Worm (Caenorhabditis elegans) whole organism, L3 larva: Measurements from ENCODE around the gene dpy-6.

Source experiments
- R02D3.7 ChIP-seq: fragments of 150-350 bp; optimal IDR thresholded peaks from 2 replicates; lab custom pipeline; 2014; ENCODE audit warnings: missing biosample characterization, missing genetic modification characterization
- ZK546.5 ChIP-seq: sonication (generic microtip); optimal IDR thresholded peaks from 2 replicates; lab custom pipeline; 2017; ENCODE audit warnings: missing biosample characterization, missing genetic modification characterization
- ama-1 ChIP-seq: fragments of 150-350 bp; optimal IDR thresholded peaks from 2 replicates; lab custom pipeline; 2018
- ceh-28 ChIP-seq: fragments of 150-350 bp; optimal IDR thresholded peaks from 2 replicates; lab custom pipeline; 2014; ENCODE audit warnings: missing biosample characterization, missing genetic modification reagents, missing genetic modification characterization
- ceh-82 ChIP-seq: fragments of 150-350 bp; optimal IDR thresholded peaks from 2 replicates; lab custom pipeline; 2014; ENCODE audit warnings: missing biosample characterization, missing genetic modification characterization
- daf-12 ChIP-seq: fragments of 150-350 bp; optimal IDR thresholded peaks from 2 replicates; lab custom pipeline; 2014; ENCODE audit warnings: missing biosample characterization, missing genetic modification reagents, missing genetic modification characterization
- egl-27 ChIP-seq: sonication (generic microtip); optimal IDR thresholded peaks from 4 replicates; lab custom pipeline; 2017; ENCODE audit warnings: missing biosample characterization, missing genetic modification reagents, missing genetic modification characterization
- egl-5 ChIP-seq: fragments of 150-350 bp; optimal IDR thresholded peaks from 2 replicates; lab custom pipeline; 2017; ENCODE audit warnings: missing biosample characterization, missing genetic modification reagents, missing genetic modification characterization, inconsistent platforms
- elt-1 ChIP-seq: fragments of 150-350 bp; optimal IDR thresholded peaks from 2 replicates; lab custom pipeline; 2014; ENCODE audit warnings: missing biosample characterization, missing genetic modification characterization
- elt-2 ChIP-seq: sonication (generic microtip); optimal IDR thresholded peaks from 2 replicates; lab custom pipeline; 2016; ENCODE audit warnings: missing genetic modification reagents, mild to moderate bottlenecking, missing genetic modification characterization, missing compliant biosample characterization
- elt-3 ChIP-seq, 3 experiments: fragments of 150-350 bp in 1 of 3; sonication (generic microtip) in 2 of 3; optimal IDR thresholded peaks; 2 replicates in 2 of 3; 4 replicates in 1 of 3; lab custom pipeline; 2014 to 2017; ENCODE audit warnings: missing biosample characterization in 3 of 3, missing genetic modification characterization in 3 of 3
- fkh-10 ChIP-seq: sonication (generic microtip); optimal IDR thresholded peaks from 2 replicates; lab custom pipeline; 2017; ENCODE audit warnings: missing biosample characterization, missing genetic modification reagents, missing genetic modification characterization
- fkh-2 ChIP-seq: fragments of 150-350 bp; optimal IDR thresholded peaks from 2 replicates; lab custom pipeline; 2014; ENCODE audit warnings: missing biosample characterization, missing genetic modification reagents, missing genetic modification characterization
- fos-1 ChIP-seq: fragments of 150-350 bp; optimal IDR thresholded peaks from 2 replicates; lab custom pipeline; 2014; ENCODE audit warnings: missing biosample characterization, missing genetic modification characterization
- hmg-11 ChIP-seq: sonication (generic microtip); optimal IDR thresholded peaks from 2 replicates; lab custom pipeline; 2016; ENCODE audit warnings: missing genetic modification characterization, missing compliant biosample characterization
- jun-1 ChIP-seq: fragments of 150-350 bp; optimal IDR thresholded peaks from 2 replicates; lab custom pipeline; 2014; ENCODE audit warnings: missing biosample characterization, missing genetic modification reagents, missing genetic modification characterization
- lin-39 ChIP-seq: fragments of 150-350 bp; optimal IDR thresholded peaks from 2 replicates; lab custom pipeline; 2018; ENCODE audit warnings: missing biosample characterization, missing genetic modification reagents, missing genetic modification characterization
- lsy-12 ChIP-seq: sonication (generic microtip); optimal IDR thresholded peaks from 2 replicates; lab custom pipeline; 2016; ENCODE audit warnings: mild to moderate bottlenecking, missing genetic modification characterization, missing compliant biosample characterization
- mdl-1 ChIP-seq: fragments of 150-350 bp; optimal IDR thresholded peaks from 2 replicates; lab custom pipeline; 2014; ENCODE audit warnings: missing biosample characterization, missing genetic modification characterization
- mml-1 ChIP-seq: fragments of 150-350 bp; sonication (generic microtip); optimal IDR thresholded peaks from 3 replicates; lab custom pipeline; 2014; ENCODE audit warnings: missing biosample characterization, missing genetic modification characterization
- nfya-1 ChIP-seq: sonication (generic microtip); optimal IDR thresholded peaks from 2 replicates; lab custom pipeline; 2017; ENCODE audit warnings: missing genetic modification characterization, mild to moderate bottlenecking, missing compliant biosample characterization, antibody characterized with exemption, moderate library complexity; ENCODE audit not compliant: insufficient read depth
- nhr-12 ChIP-seq: fragments of 150-350 bp; optimal IDR thresholded peaks from 2 replicates; lab custom pipeline; 2014; ENCODE audit warnings: missing biosample characterization, missing genetic modification characterization
- nhr-23 ChIP-seq: fragments of 150-350 bp; optimal IDR thresholded peaks from 2 replicates; lab custom pipeline; 2014; ENCODE audit warnings: missing biosample characterization, missing genetic modification reagents, missing genetic modification characterization
- nhr-25 ChIP-seq: sonication (generic microtip); optimal IDR thresholded peaks from 2 replicates; lab custom pipeline; 2017; ENCODE audit warnings: missing biosample characterization, missing genetic modification characterization
- nhr-43 ChIP-seq: sonication (generic microtip); optimal IDR thresholded peaks from 2 replicates; lab custom pipeline; 2016; ENCODE audit warnings: mild to moderate bottlenecking, missing genetic modification characterization, missing compliant biosample characterization; ENCODE audit not compliant: poor library complexity, severe bottlenecking
- nhr-67 ChIP-seq: fragments of 150-350 bp; optimal IDR thresholded peaks from 2 replicates; lab custom pipeline; 2014; ENCODE audit warnings: missing biosample characterization, missing genetic modification characterization
- nhr-76 ChIP-seq: fragments of 150-350 bp; sonication (generic microtip); optimal IDR thresholded peaks from 5 replicates; lab custom pipeline; 2014; ENCODE audit warnings: missing biosample characterization, missing genetic modification characterization
- nhr-77 ChIP-seq: fragments of 150-350 bp; optimal IDR thresholded peaks from 2 replicates; lab custom pipeline; 2014; ENCODE audit warnings: missing biosample characterization, missing genetic modification characterization
- pha-4 ChIP-seq: fragments of 150-350 bp; optimal IDR thresholded peaks from 2 replicates; lab custom pipeline; 2014; ENCODE audit warnings: missing biosample characterization, missing genetic modification reagents, missing genetic modification characterization
- sea-2 ChIP-seq: fragments of 150-350 bp; sonication (generic microtip); optimal IDR thresholded peaks from 4 replicates; lab custom pipeline; 2014; ENCODE audit warnings: missing biosample characterization, missing genetic modification reagents, missing genetic modification characterization
- skn-1 ChIP-seq: fragments of 150-350 bp; optimal IDR thresholded peaks from 2 replicates; lab custom pipeline; 2014; ENCODE audit warnings: missing biosample characterization, missing genetic modification characterization
- ztf-11 ChIP-seq: fragments of 150-350 bp; optimal IDR thresholded peaks from 2 replicates; lab custom pipeline; 2014; ENCODE audit warnings: missing biosample characterization, missing genetic modification characterization
- ztf-4 ChIP-seq: fragments of 150-350 bp; optimal IDR thresholded peaks from 2 replicates; lab custom pipeline; 2014; ENCODE audit warnings: missing biosample characterization, missing genetic modification characterization

The dpy-6 gene

DNA sequence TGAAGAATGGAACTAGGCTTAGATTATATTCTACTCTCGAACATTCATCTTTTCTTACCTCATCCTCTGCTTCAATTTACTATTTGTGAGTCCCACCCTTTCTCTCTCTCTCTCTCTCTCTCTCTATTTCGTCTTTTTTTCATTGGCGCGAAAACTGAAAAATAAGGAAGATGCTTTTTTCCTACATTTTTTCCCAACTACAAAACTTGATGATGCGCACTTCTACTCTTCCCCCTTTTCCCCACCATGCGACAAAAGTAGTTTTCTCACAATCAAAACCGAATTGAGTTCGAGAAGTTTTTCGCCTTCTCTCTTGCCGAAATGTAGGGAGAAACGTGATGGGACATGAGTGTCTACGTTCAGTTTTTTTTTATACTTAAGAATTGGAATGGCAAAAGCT is 34.4 kb upstream of the dpy-6 start:
- TF ChIP-seq nhr-12 (tag; lab: Kevin White, UChicago) (no peak), fkh-10 (peak; percentile 79), nfya-1 (tag; lab: Kevin White, UChicago) (peak; percentile 1), fkh-2 (tag; lab: Kevin White, UChicago) (no peak)
- TF ChIP-seq, all 47 proteins: peak for 2

DNA sequence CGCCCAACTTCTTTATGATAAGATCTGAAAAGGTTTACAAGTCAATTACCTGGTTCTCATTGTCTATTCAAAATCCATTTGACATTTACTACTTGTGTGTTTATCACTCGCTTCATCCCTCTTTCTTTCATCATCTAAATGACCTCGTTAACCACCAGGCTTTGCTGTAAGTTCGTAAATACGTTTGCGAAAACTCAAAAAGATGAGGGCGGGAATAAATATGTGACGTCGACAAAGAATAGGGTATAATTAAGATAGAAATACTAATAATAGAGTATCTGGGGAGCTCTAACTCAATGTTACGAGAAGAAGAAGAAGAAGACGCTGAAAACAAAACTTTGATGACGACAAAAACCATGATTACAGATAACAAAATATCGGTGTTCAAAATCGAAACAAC is 34.0 kb upstream of the dpy-6 start:
- TF ChIP-seq hmg-11 (tag; lab: Kevin White, UChicago): no peak
- TF ChIP-seq egl-27 (tag; lab: Kevin White, UChicago): no peak
- TF ChIP-seq ama-1 (lab: Kevin White, UChicago): no peak
- no peak for TF ChIP-seq elt-1 (tag; lab: Kevin White, UChicago)
- TF ChIP-seq sea-2 (GFP tag; lab: Kevin White, UChicago): no peak
- no peak for TF ChIP-seq fkh-2 (tag; lab: Kevin White, UChicago)
- TF ChIP-seq ztf-4 (tag; lab: Kevin White, UChicago): no peak
- TF ChIP-seq elt-2 (tag; lab: Kevin White, UChicago): no peak
- no peak for TF ChIP-seq nfya-1 (tag; lab: Kevin White, UChicago)
- TF ChIP-seq fkh-10: no peak
- no peak for TF ChIP-seq elt-3 (tag; optimal IDR thresholded peaks at IDR 0.05; lab: Kevin White, UChicago)
- no peak for TF ChIP-seq jun-1

DNA sequence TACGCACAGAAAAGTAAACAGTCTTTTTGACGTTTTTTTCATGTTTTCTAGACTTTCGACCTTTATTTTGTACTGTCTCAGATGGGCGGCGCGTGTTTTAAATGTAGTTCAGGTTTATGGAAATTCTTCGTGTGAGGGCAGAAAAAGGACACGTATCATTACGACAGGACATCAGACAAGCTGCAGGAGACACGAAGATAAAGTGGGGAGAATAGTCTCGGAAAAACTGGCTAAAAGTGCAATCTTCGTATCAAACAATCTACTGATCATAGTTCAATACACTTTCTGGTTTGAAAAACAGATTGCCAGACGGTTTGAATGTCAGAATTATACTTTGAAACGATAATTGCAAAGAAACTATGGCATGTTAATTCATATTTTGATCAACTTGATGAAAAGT is 30.0 kb upstream of the dpy-6 start:
- peak; percentile 92 for TF ChIP-seq nhr-43 (tag; lab: Kevin White, UChicago)
- TF ChIP-seq R02D3.7 (tag; lab: Kevin White, UChicago): no peak
- no peak for TF ChIP-seq pha-4 (tag; lab: Kevin White, UChicago)
- no peak for TF ChIP-seq ztf-4 (tag; lab: Kevin White, UChicago)
- TF ChIP-seq nhr-23: peak; percentile 81
- TF ChIP-seq hmg-11 (tag; lab: Kevin White, UChicago): no peak
- TF ChIP-seq lin-39 (tag; lab: Kevin White, UChicago): no peak
- TF ChIP-seq ztf-11 (tag; lab: Kevin White, UChicago): no peak
- no peak for TF ChIP-seq elt-1 (tag; lab: Kevin White, UChicago)
- no peak for TF ChIP-seq mdl-1
- no peak for TF ChIP-seq elt-2 (tag; lab: Kevin White, UChicago)
- TF ChIP-seq nhr-67 (tag; lab: Kevin White, UChicago): no peak
- TF ChIP-seq daf-12: no peak
- TF ChIP-seq nhr-25 (tag; lab: Kevin White, UChicago): peak; percentile 76
- no peak for TF ChIP-seq ceh-28 (tag; lab: Kevin White, UChicago)

DNA sequence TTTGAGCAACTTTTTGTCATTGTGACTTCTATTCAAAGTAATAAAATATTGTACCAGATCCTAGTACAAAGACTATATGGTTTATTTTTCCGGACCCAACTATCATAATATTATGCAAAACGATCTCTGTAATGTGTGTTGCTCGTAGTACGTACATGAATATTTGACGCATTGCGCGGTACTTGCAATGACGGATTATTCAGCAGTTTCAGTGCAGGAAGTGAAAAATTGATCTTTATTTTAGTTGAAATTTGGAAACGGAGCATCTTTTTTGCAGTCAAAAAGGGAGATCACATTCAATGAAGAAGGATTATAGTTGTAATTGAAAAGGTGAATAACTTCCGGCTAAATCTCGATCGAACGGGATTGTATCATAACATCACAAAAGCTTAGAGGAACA is 28.5 kb upstream of the dpy-6 start:
- TF ChIP-seq skn-1 (tag; lab: Kevin White, UChicago) (no peak), ztf-11 (tag; lab: Kevin White, UChicago) (no peak), jun-1 (no peak), nhr-23 (no peak), lsy-12 (tag; lab: Kevin White, UChicago) (no peak), mml-1 (no peak), ZK546.5 (tag; lab: Kevin White, UChicago) (no peak), ama-1 (lab: Kevin White, UChicago) (no peak), ceh-82 (tag; lab: Kevin White, UChicago) (no peak), nhr-76 (tag; lab: Kevin White, UChicago) (no peak), nfya-1 (tag; lab: Kevin White, UChicago) (no peak), sea-2 (GFP tag; lab: Kevin White, UChicago) (no peak), egl-27 (tag; lab: Kevin White, UChicago) (no peak), fos-1 (no peak), nhr-77 (no peak), nhr-67 (tag; lab: Kevin White, UChicago) (no peak), ztf-4 (tag; lab: Kevin White, UChicago) (no peak), R02D3.7 (tag; lab: Kevin White, UChicago) (no peak)

DNA sequence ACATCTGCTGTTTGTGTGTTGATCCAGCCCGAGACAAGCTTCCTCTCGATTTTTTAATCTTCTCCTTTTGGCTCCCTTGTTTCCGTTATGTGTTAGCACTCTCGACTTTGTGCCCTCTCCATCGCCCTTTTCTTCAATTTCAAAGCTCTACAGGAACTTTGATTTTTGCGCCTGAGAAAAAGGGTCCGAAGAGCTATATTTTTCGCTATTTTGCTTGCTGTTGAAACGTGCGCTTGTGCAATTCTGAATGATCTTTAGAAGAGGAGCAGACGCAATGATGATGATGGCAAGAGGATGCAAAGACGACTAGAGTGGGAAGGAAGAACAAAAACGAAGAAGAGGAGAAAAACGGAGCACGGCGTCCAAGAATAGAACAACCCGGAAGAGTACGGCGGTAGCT is 26.3 kb upstream of the dpy-6 start:
- no peak for TF ChIP-seq nhr-76 (tag; lab: Kevin White, UChicago)
- TF ChIP-seq egl-5 (tag; lab: Kevin White, UChicago): peak; percentile 9
- TF ChIP-seq nfya-1 (tag; lab: Kevin White, UChicago): peak; percentile 37
- peak; percentile 44 for TF ChIP-seq lin-39 (tag; lab: Kevin White, UChicago)
- TF ChIP-seq fkh-10: peak; percentile 42
- TF ChIP-seq nhr-23: no peak
